Worm (Caenorhabditis elegans) whole organism, late embryonic: ENCODE results near the gene srbc-48.

Experiments used
- ama-1 ChIP-seq: fragments of 150-350 bp; optimal IDR thresholded peaks from 2 replicates; lab custom pipeline; 2014
- ceh-30 ChIP-seq: fragments of 150-350 bp; optimal IDR thresholded peaks from 2 replicates; lab custom pipeline; 2014; ENCODE audit warnings: missing biosample characterization, missing genetic modification characterization
- ceh-9 ChIP-seq: sonication (generic microtip); optimal IDR thresholded peaks from 2 replicates; lab custom pipeline; 2016; ENCODE audit warnings: mild to moderate bottlenecking, missing genetic modification characterization, inconsistent platforms, missing compliant biosample characterization
- hlh-30 ChIP-seq: sonication (generic microtip); optimal IDR thresholded peaks from 2 replicates; lab custom pipeline; 2017; ENCODE audit warnings: antibody characterized with exemption, missing genetic modification characterization, missing compliant biosample characterization; ENCODE audit not compliant: insufficient read depth
- ref-2 ChIP-seq: sonication (generic microtip); optimal IDR thresholded peaks from 2 replicates; lab custom pipeline; 2016; ENCODE audit warnings: missing genetic modification characterization, missing compliant biosample characterization
- sox-4 ChIP-seq: sonication (generic microtip); optimal IDR thresholded peaks from 2 replicates; lab custom pipeline; 2017; ENCODE audit warnings: mild to moderate bottlenecking, missing genetic modification characterization, inconsistent platforms, missing compliant biosample characterization

- TF ChIP-seq ceh-30 (tag; lab: Kevin White, UChicago): no peak
- no peak for TF ChIP-seq ama-1 (lab: Kevin White, UChicago)
- TF ChIP-seq ceh-9: no peak
- no peak for TF ChIP-seq sox-4 (tag; lab: Kevin White, UChicago)
- no peak for TF ChIP-seq hlh-30 (tag; lab: Kevin White, UChicago)
- TF ChIP-seq ref-2 (tag; lab: Kevin White, UChicago): no peak
Measured at ce11 chrV:15826110-15826509, 6.0 kb downstream of the srbc-48 start, which contains the start of gene srbc-51.
